Worm (Caenorhabditis elegans) whole organism, mixed stage, embryonic: Measurements from ENCODE around the gene tbc-8.
A peak's percentile ranks its signal among the peaks of the same experiment; 100 is the strongest.

Experiments
- M03D4.4 ChIP-seq: sonication (generic microtip); optimal IDR thresholded peaks from 2 replicates; lab custom pipeline; 2017; ENCODE audit warnings: mild to moderate bottlenecking, missing genetic modification characterization, missing compliant biosample characterization
- bed-3 ChIP-seq: fragments of 200-800 bp; sonication (Bioruptor generic); optimal IDR thresholded peaks from 3 replicates; lab custom pipeline; 2018; ENCODE audit warnings: mild to moderate bottlenecking, missing genetic modification characterization, moderate library complexity, missing compliant biosample characterization
- blmp-1 ChIP-seq: fragments of 150-350 bp; optimal IDR thresholded peaks from 2 replicates; lab custom pipeline; 2014; ENCODE audit warnings: missing biosample characterization, missing genetic modification characterization
- ceh-39 ChIP-seq: fragments of 150-350 bp; optimal IDR thresholded peaks from 2 replicates; lab custom pipeline; 2014; ENCODE audit warnings: missing biosample characterization, missing genetic modification characterization
- ceh-43 ChIP-seq: fragments of 200-800 bp; sonication (Bioruptor generic); optimal IDR thresholded peaks from 2 replicates; lab custom pipeline; 2018; ENCODE audit warnings: mild to moderate bottlenecking, missing genetic modification characterization, moderate library complexity, missing compliant biosample characterization
- ceh-83 ChIP-seq: fragments of 200-800 bp; sonication (Bioruptor generic); optimal IDR thresholded peaks from 2 replicates; lab custom pipeline; 2018; ENCODE audit warnings: mild to moderate bottlenecking, missing genetic modification characterization, missing compliant biosample characterization
- ces-1 ChIP-seq: fragments of 150-350 bp; optimal IDR thresholded peaks from 2 replicates; lab custom pipeline; 2014; ENCODE audit warnings: missing biosample characterization, missing genetic modification reagents, missing genetic modification characterization
- cnd-1 ChIP-seq: fragments of 200-800 bp; sonication (Bioruptor generic); optimal IDR thresholded peaks from 2 replicates; lab custom pipeline; 2018; ENCODE audit warnings: mild to moderate bottlenecking, missing genetic modification characterization, missing compliant biosample characterization
- drap-1 ChIP-seq: fragments of 200-800 bp; sonication (Bioruptor generic); optimal IDR thresholded peaks from 3 replicates; lab custom pipeline; 2018; ENCODE audit warnings: mild to moderate bottlenecking, missing genetic modification characterization, missing compliant biosample characterization
- elt-1 ChIP-seq: sonication (generic microtip); optimal IDR thresholded peaks from 2 replicates; lab custom pipeline; 2017; ENCODE audit warnings: missing genetic modification characterization, mild to moderate bottlenecking, missing compliant biosample characterization, antibody characterized with exemption, moderate library complexity, borderline replicate concordance; ENCODE audit not compliant: insufficient read depth
- elt-3 ChIP-seq: fragments of 150-350 bp; optimal IDR thresholded peaks from 2 replicates; lab custom pipeline; 2014; ENCODE audit warnings: missing biosample characterization, missing genetic modification characterization
- flh-1 ChIP-seq: fragments of 200-800 bp; sonication (Bioruptor generic); optimal IDR thresholded peaks from 2 replicates; lab custom pipeline; 2018; ENCODE audit warnings: mild to moderate bottlenecking, missing genetic modification characterization, moderate library complexity, missing compliant biosample characterization
- ham-2 ChIP-seq: fragments of 200-800 bp; sonication (Bioruptor generic); optimal IDR thresholded peaks from 2 replicates; lab custom pipeline; 2018; ENCODE audit warnings: mild to moderate bottlenecking, missing genetic modification characterization, missing compliant biosample characterization
- hlh-1 ChIP-seq: fragments of 150-350 bp; optimal IDR thresholded peaks from 2 replicates; lab custom pipeline; 2014; ENCODE audit warnings: missing biosample characterization, missing genetic modification reagents, missing genetic modification characterization
- lin-13 ChIP-seq: fragments of 150-350 bp; optimal IDR thresholded peaks from 2 replicates; lab custom pipeline; 2014; ENCODE audit warnings: missing biosample characterization, missing genetic modification characterization
- lin-32 ChIP-seq: fragments of 200-800 bp; sonication (Bioruptor generic); optimal IDR thresholded peaks from 2 replicates; lab custom pipeline; 2018; ENCODE audit warnings: mild to moderate bottlenecking, missing genetic modification characterization, missing compliant biosample characterization
- lsy-2 ChIP-seq: fragments of 150-350 bp; optimal IDR thresholded peaks from 2 replicates; lab custom pipeline; 2014; ENCODE audit warnings: missing biosample characterization, missing genetic modification characterization
- mab-5 ChIP-seq: fragments of 150-350 bp; optimal IDR thresholded peaks from 2 replicates; lab custom pipeline; 2014; ENCODE audit warnings: missing biosample characterization, missing genetic modification characterization
- mep-1 ChIP-seq: fragments of 150-350 bp; optimal IDR thresholded peaks from 2 replicates; lab custom pipeline; 2017; ENCODE audit warnings: missing biosample characterization, missing genetic modification reagents, missing genetic modification characterization, inconsistent platforms
- mls-2 ChIP-seq: sonication (generic microtip); optimal IDR thresholded peaks from 2 replicates; lab custom pipeline; 2016; ENCODE audit warnings: mild to moderate bottlenecking, missing genetic modification characterization, moderate library complexity, missing compliant biosample characterization
- nhr-12 ChIP-seq: fragments of 150-350 bp; optimal IDR thresholded peaks from 2 replicates; lab custom pipeline; 2014; ENCODE audit warnings: missing biosample characterization, missing genetic modification characterization
- nhr-2 ChIP-seq: fragments of 150-350 bp; optimal IDR thresholded peaks from 2 replicates; lab custom pipeline; 2014; ENCODE audit warnings: missing biosample characterization, missing genetic modification characterization
- nhr-237 ChIP-seq: fragments of 150-350 bp; optimal IDR thresholded peaks from 2 replicates; lab custom pipeline; 2014; ENCODE audit warnings: missing biosample characterization, missing genetic modification characterization
- nhr-28 ChIP-seq: fragments of 150-350 bp; optimal IDR thresholded peaks from 2 replicates; lab custom pipeline; 2014; ENCODE audit warnings: missing biosample characterization, missing genetic modification characterization
- nhr-76 ChIP-seq: sonication (generic microtip); optimal IDR thresholded peaks from 2 replicates; lab custom pipeline; 2017; ENCODE audit warnings: missing biosample characterization, missing genetic modification characterization
- pha-4 ChIP-seq: fragments of 150-350 bp; optimal IDR thresholded peaks from 2 replicates; lab custom pipeline; 2018; ENCODE audit warnings: missing biosample characterization, missing genetic modification reagents, missing genetic modification characterization
- sem-2 ChIP-seq: fragments of 200-800 bp; sonication (Bioruptor generic); optimal IDR thresholded peaks from 2 replicates; lab custom pipeline; 2018; ENCODE audit warnings: mild to moderate bottlenecking, missing genetic modification characterization, missing compliant biosample characterization
- snpc-4 ChIP-seq: fragments of 150-350 bp; optimal IDR thresholded peaks from 2 replicates; lab custom pipeline; 2014; ENCODE audit warnings: missing biosample characterization, missing genetic modification characterization
- sptf-1 ChIP-seq: sonication (generic microtip); optimal IDR thresholded peaks from 2 replicates; lab custom pipeline; 2017; ENCODE audit warnings: mild to moderate bottlenecking, missing genetic modification characterization, moderate library complexity, missing compliant biosample characterization
- tbx-8 ChIP-seq: fragments of 200-800 bp; sonication (Bioruptor generic); optimal IDR thresholded peaks from 2 replicates; lab custom pipeline; 2018; ENCODE audit warnings: mild to moderate bottlenecking, missing genetic modification characterization, moderate library complexity, missing compliant biosample characterization
- unc-120 ChIP-seq: sonication (generic microtip); optimal IDR thresholded peaks from 2 replicates; lab custom pipeline; 2017; ENCODE audit warnings: missing genetic modification characterization, missing compliant biosample characterization; ENCODE audit not compliant: poor library complexity, severe bottlenecking
- unc-39 ChIP-seq: fragments of 150-350 bp; optimal IDR thresholded peaks from 2 replicates; lab custom pipeline; 2014; ENCODE audit warnings: missing biosample characterization, missing genetic modification characterization
- unc-62 ChIP-seq: fragments of 150-350 bp; optimal IDR thresholded peaks from 2 replicates; lab custom pipeline; 2014; ENCODE audit warnings: missing biosample characterization, missing genetic modification reagents, missing genetic modification characterization
- zip-8 ChIP-seq: fragments of 150-350 bp; optimal IDR thresholded peaks from 2 replicates; lab custom pipeline; 2014; ENCODE audit warnings: missing biosample characterization, missing genetic modification characterization
- ztf-11 ChIP-seq: fragments of 150-350 bp; optimal IDR thresholded peaks from 2 replicates; lab custom pipeline; 2014; ENCODE audit warnings: missing biosample characterization, missing genetic modification characterization

The tbc-8 gene

ce11 chrIII:10395990-10396389 lies 31.2 kb downstream of the tbc-8 start, which contains the start of gene M03C11.1:
Gene M03C11.1, minus strand, starts transcription at chrIII:10396090.
- TF ChIP-seq cnd-1 = no peak

ce11 chrIII:10396891-10397502 lies 32.2 kb downstream of the tbc-8 start:
- TF ChIP-seq unc-120 (tag; lab: Kevin White, UChicago) = no peak
- TF ChIP-seq ces-1 (GFP tag; lab: Kevin White, UChicago) = peak; percentile 63

- no peak for TF ChIP-seq flh-1
- peak; percentile 90 for TF ChIP-seq ces-1 (GFP tag; lab: Kevin White, UChicago)
- TF ChIP-seq elt-1 (tag; lab: Kevin White, UChicago) = no peak
- no peak for TF ChIP-seq nhr-28 (tag; lab: Kevin White, UChicago)
- TF ChIP-seq nhr-237 (tag; lab: Kevin White, UChicago) = no peak
Observed at ce11 chrIII:10398919-10399318, 34.2 kb downstream of the tbc-8 start.

DNA sequence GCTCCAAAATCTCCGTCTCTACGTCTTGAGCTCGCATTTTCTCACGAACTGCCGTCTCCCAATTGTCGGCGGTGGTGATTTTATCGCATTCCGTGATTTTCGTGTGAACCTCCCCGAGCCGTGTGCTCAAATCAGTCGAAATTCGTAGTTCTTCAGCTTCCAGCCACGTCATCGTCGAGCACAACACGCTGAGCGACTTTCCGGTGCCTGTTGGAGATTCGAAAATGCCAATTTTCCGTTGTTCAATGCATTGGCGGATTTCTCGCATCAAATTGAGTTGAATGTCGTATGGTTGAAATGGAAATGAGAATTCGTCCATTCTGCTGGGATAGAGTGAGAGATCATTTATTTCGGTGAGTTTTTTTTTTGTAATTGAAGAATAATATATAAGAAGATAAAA lies 40.2 kb downstream of the tbc-8 start, which contains the start of the genes M03C11.3 and chl-1:
TSS of gene M03C11.3 (plus strand) at position 153 of the 400 bp plus-strand sequence.
TSS of gene chl-1 (minus strand) at position 323 of the 400 bp plus-strand sequence.
- TF ChIP-seq ceh-83 (GFP tag; lab: Kevin White, UChicago) (no peak), ham-2 (GFP tag; lab: Kevin White, UChicago) (no peak), hlh-1 (no peak), nhr-237 (tag; lab: Kevin White, UChicago) (no peak), unc-39 (tag; lab: Kevin White, UChicago) (no peak), lsy-2 (tag; lab: Kevin White, UChicago) (no peak)

ce11 chrIII:10407198-10407663 lies 42.5 kb downstream of the tbc-8 start, which contains the start of gene hat-1:
Gene hat-1, minus strand, starts transcription at chrIII:10407248.
- TF ChIP-seq ztf-11 (peak; percentile 14), lin-32 (GFP tag; lab: Kevin White, UChicago) (no peak), mls-2 (no peak), tbx-8 (peak; percentile 27), elt-1 (tag; lab: Kevin White, UChicago) (peak; percentile 13), M03D4.4 (tag; lab: Kevin White, UChicago) (no peak), snpc-4 (tag; lab: Kevin White, UChicago) (no peak), flh-1 (no peak), ceh-39 (peak; percentile 45), unc-120 (tag; lab: Kevin White, UChicago) (peak; percentile 7), nhr-237 (tag; lab: Kevin White, UChicago) (peak; percentile 85), hlh-1 (no peak), ham-2 (GFP tag; lab: Kevin White, UChicago) (peak; percentile 8), bed-3 (GFP tag; lab: Kevin White, UChicago) (no peak), ces-1 (GFP tag; lab: Kevin White, UChicago) (peak; percentile 68), nhr-12 (tag; lab: Kevin White, UChicago) (no peak), ceh-83 (GFP tag; lab: Kevin White, UChicago) (no peak), pha-4 (peak; percentile 76), zip-8 (peak; percentile 1), elt-3 (tag; lab: Kevin White, UChicago) (no peak), unc-62 (GFP tag; lab: Kevin White, UChicago) (no peak), nhr-76 (no peak), unc-39 (tag; lab: Kevin White, UChicago) (no peak), ceh-43 (GFP tag; lab: Kevin White, UChicago) (no peak), blmp-1 (tag; lab: Kevin White, UChicago) (no peak), cnd-1 (no peak), sptf-1 (tag; lab: Kevin White, UChicago) (peak; percentile 23), nhr-28 (tag; lab: Kevin White, UChicago) (no peak), nhr-2 (tag; lab: Kevin White, UChicago) (no peak), sem-2 (GFP tag; lab: Kevin White, UChicago) (no peak), lsy-2 (tag; lab: Kevin White, UChicago) (peak; percentile 84), mep-1 (tag; lab: Kevin White, UChicago) (peak; percentile 63), drap-1 (GFP tag; lab: Kevin White, UChicago) (no peak), lin-13 (tag; lab: Kevin White, UChicago) (peak; percentile 84), mab-5 (no peak)
